Worm (Caenorhabditis elegans) whole organism, mixed stage, embryonic: ENCODE results near the gene F29F11.20.

Experiments
- M03D4.4 ChIP-seq: sonication (generic microtip); optimal IDR thresholded peaks from 2 replicates; lab custom pipeline; 2017; ENCODE audit warnings: mild to moderate bottlenecking, missing genetic modification characterization, missing compliant biosample characterization
- bed-3 ChIP-seq: fragments of 200-800 bp; sonication (Bioruptor generic); optimal IDR thresholded peaks from 3 replicates; lab custom pipeline; 2018; ENCODE audit warnings: mild to moderate bottlenecking, missing genetic modification characterization, moderate library complexity, missing compliant biosample characterization
- blmp-1 ChIP-seq: fragments of 150-350 bp; optimal IDR thresholded peaks from 2 replicates; lab custom pipeline; 2014; ENCODE audit warnings: missing biosample characterization, missing genetic modification characterization
- ceh-39 ChIP-seq: fragments of 150-350 bp; optimal IDR thresholded peaks from 2 replicates; lab custom pipeline; 2014; ENCODE audit warnings: missing biosample characterization, missing genetic modification characterization
- ceh-43 ChIP-seq: fragments of 200-800 bp; sonication (Bioruptor generic); optimal IDR thresholded peaks from 2 replicates; lab custom pipeline; 2018; ENCODE audit warnings: mild to moderate bottlenecking, missing genetic modification characterization, moderate library complexity, missing compliant biosample characterization
- ceh-83 ChIP-seq: fragments of 200-800 bp; sonication (Bioruptor generic); optimal IDR thresholded peaks from 2 replicates; lab custom pipeline; 2018; ENCODE audit warnings: mild to moderate bottlenecking, missing genetic modification characterization, missing compliant biosample characterization
- cnd-1 ChIP-seq: fragments of 200-800 bp; sonication (Bioruptor generic); optimal IDR thresholded peaks from 2 replicates; lab custom pipeline; 2018; ENCODE audit warnings: mild to moderate bottlenecking, missing genetic modification characterization, missing compliant biosample characterization
- drap-1 ChIP-seq: fragments of 200-800 bp; sonication (Bioruptor generic); optimal IDR thresholded peaks from 3 replicates; lab custom pipeline; 2018; ENCODE audit warnings: mild to moderate bottlenecking, missing genetic modification characterization, missing compliant biosample characterization
- elt-1 ChIP-seq: sonication (generic microtip); optimal IDR thresholded peaks from 2 replicates; lab custom pipeline; 2017; ENCODE audit warnings: missing genetic modification characterization, mild to moderate bottlenecking, missing compliant biosample characterization, antibody characterized with exemption, moderate library complexity, borderline replicate concordance; ENCODE audit not compliant: insufficient read depth
- elt-3 ChIP-seq: fragments of 150-350 bp; optimal IDR thresholded peaks from 2 replicates; lab custom pipeline; 2014; ENCODE audit warnings: missing biosample characterization, missing genetic modification characterization
- flh-1 ChIP-seq: fragments of 200-800 bp; sonication (Bioruptor generic); optimal IDR thresholded peaks from 2 replicates; lab custom pipeline; 2018; ENCODE audit warnings: mild to moderate bottlenecking, missing genetic modification characterization, moderate library complexity, missing compliant biosample characterization
- ham-2 ChIP-seq: fragments of 200-800 bp; sonication (Bioruptor generic); optimal IDR thresholded peaks from 2 replicates; lab custom pipeline; 2018; ENCODE audit warnings: mild to moderate bottlenecking, missing genetic modification characterization, missing compliant biosample characterization
- hlh-1 ChIP-seq: fragments of 150-350 bp; optimal IDR thresholded peaks from 2 replicates; lab custom pipeline; 2014; ENCODE audit warnings: missing biosample characterization, missing genetic modification reagents, missing genetic modification characterization
- lin-13 ChIP-seq: fragments of 150-350 bp; optimal IDR thresholded peaks from 2 replicates; lab custom pipeline; 2014; ENCODE audit warnings: missing biosample characterization, missing genetic modification characterization
- lsy-2 ChIP-seq: fragments of 150-350 bp; optimal IDR thresholded peaks from 2 replicates; lab custom pipeline; 2014; ENCODE audit warnings: missing biosample characterization, missing genetic modification characterization
- mab-5 ChIP-seq: fragments of 150-350 bp; optimal IDR thresholded peaks from 2 replicates; lab custom pipeline; 2014; ENCODE audit warnings: missing biosample characterization, missing genetic modification characterization
- mep-1 ChIP-seq: fragments of 150-350 bp; optimal IDR thresholded peaks from 2 replicates; lab custom pipeline; 2017; ENCODE audit warnings: missing biosample characterization, missing genetic modification reagents, missing genetic modification characterization, inconsistent platforms
- mls-2 ChIP-seq: sonication (generic microtip); optimal IDR thresholded peaks from 2 replicates; lab custom pipeline; 2016; ENCODE audit warnings: mild to moderate bottlenecking, missing genetic modification characterization, moderate library complexity, missing compliant biosample characterization
- nhr-12 ChIP-seq: fragments of 150-350 bp; optimal IDR thresholded peaks from 2 replicates; lab custom pipeline; 2014; ENCODE audit warnings: missing biosample characterization, missing genetic modification characterization
- nhr-2 ChIP-seq: fragments of 150-350 bp; optimal IDR thresholded peaks from 2 replicates; lab custom pipeline; 2014; ENCODE audit warnings: missing biosample characterization, missing genetic modification characterization
- nhr-28 ChIP-seq: fragments of 150-350 bp; optimal IDR thresholded peaks from 2 replicates; lab custom pipeline; 2014; ENCODE audit warnings: missing biosample characterization, missing genetic modification characterization
- nhr-76 ChIP-seq: sonication (generic microtip); optimal IDR thresholded peaks from 2 replicates; lab custom pipeline; 2017; ENCODE audit warnings: missing biosample characterization, missing genetic modification characterization
- pha-4 ChIP-seq: fragments of 150-350 bp; optimal IDR thresholded peaks from 2 replicates; lab custom pipeline; 2018; ENCODE audit warnings: missing biosample characterization, missing genetic modification reagents, missing genetic modification characterization
- sem-2 ChIP-seq: fragments of 200-800 bp; sonication (Bioruptor generic); optimal IDR thresholded peaks from 2 replicates; lab custom pipeline; 2018; ENCODE audit warnings: mild to moderate bottlenecking, missing genetic modification characterization, missing compliant biosample characterization
- snpc-4 ChIP-seq: fragments of 150-350 bp; optimal IDR thresholded peaks from 2 replicates; lab custom pipeline; 2014; ENCODE audit warnings: missing biosample characterization, missing genetic modification characterization
- sptf-1 ChIP-seq: sonication (generic microtip); optimal IDR thresholded peaks from 2 replicates; lab custom pipeline; 2017; ENCODE audit warnings: mild to moderate bottlenecking, missing genetic modification characterization, moderate library complexity, missing compliant biosample characterization
- tbx-8 ChIP-seq: fragments of 200-800 bp; sonication (Bioruptor generic); optimal IDR thresholded peaks from 2 replicates; lab custom pipeline; 2018; ENCODE audit warnings: mild to moderate bottlenecking, missing genetic modification characterization, moderate library complexity, missing compliant biosample characterization
- unc-120 ChIP-seq: sonication (generic microtip); optimal IDR thresholded peaks from 2 replicates; lab custom pipeline; 2017; ENCODE audit warnings: missing genetic modification characterization, missing compliant biosample characterization; ENCODE audit not compliant: poor library complexity, severe bottlenecking
- unc-39 ChIP-seq: fragments of 150-350 bp; optimal IDR thresholded peaks from 2 replicates; lab custom pipeline; 2014; ENCODE audit warnings: missing biosample characterization, missing genetic modification characterization
- unc-62 ChIP-seq: fragments of 150-350 bp; optimal IDR thresholded peaks from 2 replicates; lab custom pipeline; 2014; ENCODE audit warnings: missing biosample characterization, missing genetic modification reagents, missing genetic modification characterization
- zip-8 ChIP-seq: fragments of 150-350 bp; optimal IDR thresholded peaks from 2 replicates; lab custom pipeline; 2014; ENCODE audit warnings: missing biosample characterization, missing genetic modification characterization

F29F11.20 gene

ce11 chrV:10657959-10658358 lies 29.7 kb upstream of the F29F11.20 start, which contains the start of gene tut-2:
tut-2 (plus strand) TSS chrV:10658235.
- TF ChIP-seq cnd-1 (no peak), mab-5 (tag; lab: Kevin White, UChicago) (no peak), unc-62 (GFP tag; lab: Kevin White, UChicago) (no peak), lsy-2 (tag; lab: Kevin White, UChicago) (peak; percentile 17), ceh-83 (GFP tag; lab: Kevin White, UChicago) (no peak), ceh-39 (no peak), tbx-8 (GFP tag; lab: Kevin White, UChicago) (no peak)
- TF ChIP-seq, all 35 proteins: peak for 1

- no peak for TF ChIP-seq ham-2 (GFP tag; lab: Kevin White, UChicago)
- no peak for TF ChIP-seq tbx-8 (GFP tag; lab: Kevin White, UChicago)
- no peak for TF ChIP-seq nhr-12
- no peak for TF ChIP-seq mep-1 (tag; lab: Kevin White, UChicago)
- no peak for TF ChIP-seq mab-5 (tag; lab: Kevin White, UChicago)
- TF ChIP-seq pha-4: no peak
- no peak for TF ChIP-seq lin-13
- no peak for TF ChIP-seq nhr-2
- TF ChIP-seq nhr-28 (tag; lab: Kevin White, UChicago): no peak
- no peak for TF ChIP-seq sptf-1 (tag; lab: Kevin White, UChicago)
- no peak for TF ChIP-seq flh-1
- no peak for TF ChIP-seq sem-2 (GFP tag; lab: Kevin White, UChicago)
These were observed 28.4 kb upstream of the F29F11.20 start for ce11 chrV:10659343-10659742.

- no peak for TF ChIP-seq unc-62 (GFP tag; lab: Kevin White, UChicago)
- TF ChIP-seq elt-3 (tag; lab: Kevin White, UChicago): no peak
- TF ChIP-seq snpc-4 (tag; lab: Kevin White, UChicago): no peak
- no peak for TF ChIP-seq M03D4.4
- no peak for TF ChIP-seq ceh-43 (GFP tag; lab: Kevin White, UChicago)
- TF ChIP-seq flh-1: no peak
- no peak for TF ChIP-seq ceh-83 (GFP tag; lab: Kevin White, UChicago)
- no peak for TF ChIP-seq nhr-76
- no peak for TF ChIP-seq mab-5 (tag; lab: Kevin White, UChicago)
- no peak for TF ChIP-seq zip-8 (tag; lab: Kevin White, UChicago)
- TF ChIP-seq sem-2 (GFP tag; lab: Kevin White, UChicago): no peak
- TF ChIP-seq unc-120 (tag; lab: Kevin White, UChicago): no peak
- no peak for TF ChIP-seq unc-39 (tag; lab: Kevin White, UChicago)
- TF ChIP-seq hlh-1: no peak
- TF ChIP-seq lin-13: no peak
- no peak for TF ChIP-seq tbx-8 (GFP tag; lab: Kevin White, UChicago)
- TF ChIP-seq blmp-1 (tag; lab: Kevin White, UChicago): no peak
These were observed 26.2 kb upstream of the F29F11.20 start, which contains the start of gene sqv-4 for ce11 chrV:10661417-10661945. sqv-4 (minus strand) TSS chrV:10661467.

- TF ChIP-seq snpc-4 (tag; lab: Kevin White, UChicago): no peak
- TF ChIP-seq elt-1: peak; percentile 69
- no peak for TF ChIP-seq nhr-76
These were observed 25.7 kb upstream of the F29F11.20 start for ce11 chrV:10662000-10662399.

- no peak for TF ChIP-seq tbx-8 (GFP tag; lab: Kevin White, UChicago)
- TF ChIP-seq drap-1: no peak
- TF ChIP-seq flh-1: no peak
- TF ChIP-seq mep-1 (tag; lab: Kevin White, UChicago): no peak
- no peak for TF ChIP-seq snpc-4 (tag; lab: Kevin White, UChicago)
- no peak for TF ChIP-seq sptf-1 (tag; lab: Kevin White, UChicago)
- no peak for TF ChIP-seq mls-2 (tag; lab: Kevin White, UChicago)
- no peak for TF ChIP-seq nhr-76
- TF ChIP-seq unc-120 (tag; lab: Kevin White, UChicago): no peak
- no peak for TF ChIP-seq blmp-1 (tag; lab: Kevin White, UChicago)
- no peak for TF ChIP-seq bed-3 (GFP tag; lab: Kevin White, UChicago)
- no peak for TF ChIP-seq elt-3 (tag; lab: Kevin White, UChicago)
- TF ChIP-seq, all 35 proteins: peak for 0
These were observed 23.4 kb upstream of the F29F11.20 start for ce11 chrV:10664271-10664670.
